Worm (Caenorhabditis elegans): Measurements from ENCODE around the gene Y75B8A.31.

DNA sequence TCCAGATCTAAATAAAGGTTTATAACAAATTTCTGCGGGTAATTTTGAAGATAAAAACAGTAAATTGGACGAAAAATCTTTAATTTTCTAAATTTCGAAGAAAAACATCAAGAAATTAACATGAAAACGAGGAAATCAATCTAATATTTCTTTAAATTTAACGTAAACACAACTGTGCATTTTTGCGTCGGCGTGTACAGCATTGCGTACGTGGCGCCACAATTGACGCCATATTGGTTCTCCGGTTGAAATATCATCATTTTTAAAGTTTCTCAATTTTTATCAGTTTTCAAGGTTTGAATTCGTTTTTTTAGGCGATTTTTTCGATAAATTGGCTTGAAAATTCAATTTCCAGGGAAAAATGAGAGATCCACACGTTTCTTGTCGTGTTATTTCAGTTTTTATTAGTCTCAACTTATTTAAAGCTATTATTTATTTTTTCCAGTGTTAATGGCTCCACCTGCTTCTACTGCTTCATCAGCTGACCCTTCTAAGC lies 18.6 kb downstream of the Y75B8A.31 start, which contains the start of gene rpt-6:
- no peak for TF ChIP-seq ama-1 (optimal IDR thresholded peaks at IDR 0.05)
- peak; percentile 96 for TF ChIP-seq skn-1 (tag; optimal IDR thresholded peaks at IDR 0.05)
- no peak for TF ChIP-seq unc-98 (GFP tag; IDR thresholded peaks at IDR 0.05)
- peak; percentile 60 for TF ChIP-seq tbx-2 (tag; optimal IDR thresholded peaks at IDR 0.05)
- no peak for TF ChIP-seq nhr-76 (tag; optimal IDR thresholded peaks at IDR 0.05)
